Worm (Caenorhabditis elegans): ENCODE measurements around the gene acr-20.

Gene acr-20

DNA sequence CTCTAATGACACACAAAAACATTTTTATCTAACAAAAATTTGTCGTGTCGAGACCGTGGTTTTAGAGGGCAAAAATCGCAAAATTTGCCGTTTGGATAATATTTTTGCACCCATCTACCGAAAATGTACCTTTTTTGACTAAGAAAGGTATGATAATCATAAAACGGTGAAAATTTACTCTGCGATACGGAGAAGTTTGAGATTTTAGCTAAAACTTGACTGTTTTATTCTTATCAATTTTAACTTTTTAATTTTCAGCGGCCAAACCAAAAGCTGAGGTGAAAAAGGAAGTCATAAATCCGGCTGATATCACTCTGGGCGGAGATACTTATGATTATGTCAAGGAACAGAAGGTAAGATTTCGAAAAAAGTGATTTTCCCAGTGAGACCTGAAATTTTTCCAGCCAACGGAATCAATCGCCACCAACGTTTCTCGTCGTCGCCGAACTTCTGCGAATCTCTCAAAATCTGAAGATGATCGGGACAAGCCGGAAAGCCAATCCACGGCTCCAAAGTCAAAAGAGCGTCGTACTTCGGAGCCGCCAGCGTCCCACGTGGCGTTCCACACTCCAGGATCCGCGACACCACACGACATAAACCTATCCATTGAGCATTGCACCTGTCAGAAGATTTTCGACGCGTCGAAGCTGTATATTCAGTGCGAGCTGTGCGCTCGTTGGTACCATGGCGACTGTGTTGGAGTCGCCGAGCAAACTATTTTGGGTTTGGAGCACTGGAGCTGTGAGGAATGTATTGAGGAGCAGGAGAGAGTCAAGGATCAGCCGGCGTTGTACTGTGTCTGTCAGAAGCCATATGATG, 28.6 kb upstream of the acr-20 start (continued):
- TF ChIP-seq madf-2 (tag; optimal IDR thresholded peaks at IDR 0.05) (no peak), gmeb-2 (tag; optimal IDR thresholded peaks at IDR 0.05) (no peak)

DNA sequence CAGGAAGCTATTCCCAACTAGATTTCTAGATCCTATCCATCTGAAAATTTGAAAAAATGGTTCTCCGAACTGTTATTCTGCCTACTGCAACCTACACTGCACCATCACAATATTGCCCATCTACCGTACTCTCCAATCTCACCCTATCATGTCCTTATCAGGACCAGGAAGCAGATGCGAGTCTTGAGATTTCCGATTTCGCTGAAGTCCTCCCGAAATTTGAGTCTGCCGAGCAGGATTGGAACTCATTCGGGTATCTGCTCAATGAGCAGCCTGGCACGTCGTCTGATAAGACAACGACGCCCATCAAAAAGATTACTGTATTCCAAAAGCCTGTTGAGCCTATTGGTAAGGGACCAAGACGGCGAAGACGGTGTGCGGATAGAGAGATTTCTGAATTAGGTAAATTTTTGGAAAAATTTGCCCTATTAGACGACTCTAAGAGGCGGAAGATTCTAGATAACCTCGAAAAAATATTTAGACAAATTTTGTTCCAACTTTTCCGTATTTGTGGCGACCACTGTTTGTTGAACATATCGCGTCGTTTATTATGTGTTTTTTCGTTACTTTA, 27.9 kb upstream of the acr-20 start:
- TF ChIP-seq ahr-1 (tag; optimal IDR thresholded peaks at IDR 0.05) (peak; percentile 12), ama-1 (optimal IDR thresholded peaks at IDR 0.05) (peak; percentile 95), dve-1 (tag; optimal IDR thresholded peaks at IDR 0.05) (no peak), ceh-31 (tag; optimal IDR thresholded peaks at IDR 0.05) (peak; percentile 43), elt-2 (tag; optimal IDR thresholded peaks at IDR 0.05) (peak; percentile 2)

DNA sequence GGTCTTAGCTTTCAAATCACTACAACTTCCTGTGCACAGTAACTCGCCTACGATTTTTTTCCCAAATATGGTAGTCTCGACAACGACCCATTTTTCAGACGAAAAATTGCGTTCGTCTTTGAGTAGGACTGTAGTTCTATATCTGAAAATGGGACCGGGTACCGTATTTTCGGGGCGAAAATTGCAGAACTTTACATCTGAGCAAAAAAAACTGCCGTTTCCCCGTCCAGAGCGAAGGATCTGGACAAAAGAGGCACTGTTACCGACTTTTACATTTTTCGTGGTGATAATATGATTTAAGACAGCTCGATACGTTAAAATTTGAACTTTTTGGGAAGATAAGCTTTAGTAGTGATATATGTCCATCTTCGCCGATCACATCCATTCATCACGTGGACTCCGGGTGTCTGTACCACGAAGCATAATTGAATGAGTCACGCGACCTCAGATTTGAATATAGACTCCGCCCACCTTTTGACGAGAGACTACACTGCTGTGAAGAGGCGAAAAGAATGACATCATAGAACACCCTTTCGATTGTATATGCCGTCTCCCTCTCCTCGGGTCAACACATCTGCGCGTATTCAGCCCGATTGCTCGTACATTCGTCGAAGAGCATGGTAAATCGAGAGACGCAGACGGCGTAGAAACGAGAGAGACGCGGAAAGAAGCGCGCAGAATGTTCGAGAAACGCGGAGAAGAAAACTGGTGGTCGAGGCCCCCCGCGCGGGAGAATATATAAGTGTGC, 27.2 kb upstream of the acr-20 start:
- TF ChIP-seq ceh-31 (tag; optimal IDR thresholded peaks at IDR 0.05): peak; percentile 96
- no peak for TF ChIP-seq hlh-6 (tag; optimal IDR thresholded peaks at IDR 0.05)
- TF ChIP-seq ceh-14 (tag; optimal IDR thresholded peaks at IDR 0.05): peak; percentile 74
- TF ChIP-seq pros-1 (tag; optimal IDR thresholded peaks at IDR 0.05): peak; percentile 84
- peak; percentile 93 for TF ChIP-seq ref-2 (tag; optimal IDR thresholded peaks at IDR 0.05)
- no peak for TF ChIP-seq unc-3 (GFP tag; conservative IDR thresholded peaks at IDR 0.05)
- TF ChIP-seq unc-3 (tag; optimal IDR thresholded peaks at IDR 0.05): no peak
- TF ChIP-seq elt-2 (tag; optimal IDR thresholded peaks at IDR 0.05): no peak
- no peak for TF ChIP-seq ztf-16 (tag; optimal IDR thresholded peaks at IDR 0.05)
- TF ChIP-seq pha-4 (tag; optimal IDR thresholded peaks at IDR 0.05): no peak
- peak; percentile 53 for TF ChIP-seq unc-42 (tag; optimal IDR thresholded peaks at IDR 0.05)
- no peak for TF ChIP-seq syd-9 (tag; optimal IDR thresholded peaks at IDR 0.05)
- peak; percentile 76 for TF ChIP-seq ceh-2 (tag; optimal IDR thresholded peaks at IDR 0.05)
- TF ChIP-seq fkh-10 (GFP tag; optimal IDR thresholded peaks at IDR 0.05): no peak
- TF ChIP-seq ceh-6 (GFP tag; optimal IDR thresholded peaks at IDR 0.05): no peak
- no peak for TF ChIP-seq ceh-30 (tag; optimal IDR thresholded peaks at IDR 0.05)
- peak; percentile 36 for TF ChIP-seq pha-2 (tag; optimal IDR thresholded peaks at IDR 0.05)
- TF ChIP-seq mec-3 (tag; optimal IDR thresholded peaks at IDR 0.05; ENCODE audit: borderline replicate concordance): no peak
- peak; percentile 21 for TF ChIP-seq Y22D7AL.16 (tag; optimal IDR thresholded peaks at IDR 0.05)
- peak; percentile 95 for TF ChIP-seq ceh-34 (tag; optimal IDR thresholded peaks at IDR 0.05)
- TF ChIP-seq T23F11.4 (GFP tag; optimal IDR thresholded peaks at IDR 0.05): peak; percentile 35
- TF ChIP-seq pag-3 (tag; optimal IDR thresholded peaks at IDR 0.05; ENCODE audit: borderline replicate concordance): no peak
- no peak for TF ChIP-seq C38D4.7 (GFP tag; optimal IDR thresholded peaks at IDR 0.05)
- no peak for TF ChIP-seq pqm-1 (tag; optimal IDR thresholded peaks at IDR 0.05)
- TF ChIP-seq unc-55 (GFP tag; optimal IDR thresholded peaks at IDR 0.05): peak; percentile 95
- no peak for TF ChIP-seq unc-86 (tag; optimal IDR thresholded peaks at IDR 0.05)
- no peak for TF ChIP-seq zip-5 (tag; optimal IDR thresholded peaks at IDR 0.05)
- TF ChIP-seq ets-4 (tag; optimal IDR thresholded peaks at IDR 0.05): peak; percentile 85
- TF ChIP-seq ahr-1 (tag; optimal IDR thresholded peaks at IDR 0.05): no peak
- TF ChIP-seq nhr-11 (tag; optimal IDR thresholded peaks at IDR 0.05): no peak
- TF ChIP-seq sox-4 (tag; optimal IDR thresholded peaks at IDR 0.05): no peak
- peak; percentile 43 for TF ChIP-seq ceh-18 (tag; optimal IDR thresholded peaks at IDR 0.05)
- TF ChIP-seq dmd-4 (tag; optimal IDR thresholded peaks at IDR 0.05; ENCODE audit: borderline replicate concordance): peak; percentile 48
- peak; percentile 8 for TF ChIP-seq tbx-7 (tag; optimal IDR thresholded peaks at IDR 0.05)
- peak; percentile 21 for TF ChIP-seq ama-1 (optimal IDR thresholded peaks at IDR 0.05)
- peak; percentile 74 for TF ChIP-seq sdc-2 (tag; optimal IDR thresholded peaks at IDR 0.05)
- TF ChIP-seq che-1 (tag; optimal IDR thresholded peaks at IDR 0.05): no peak
- no peak for TF ChIP-seq K09A11.1 (tag; optimal IDR thresholded peaks at IDR 0.05; ENCODE audit: insufficient read depth)
- TF ChIP-seq lin-11 (tag; optimal IDR thresholded peaks at IDR 0.05): no peak
- TF ChIP-seq ceh-22 (tag; optimal IDR thresholded peaks at IDR 0.05): peak; percentile 77
- TF ChIP-seq ceh-48 (tag; optimal IDR thresholded peaks at IDR 0.05): no peak
- TF ChIP-seq hlh-8 (tag; optimal IDR thresholded peaks at IDR 0.05): peak; percentile 54
